Fruit fly (Drosophila melanogaster) whole organism, embryonic: ENCODE data around the gene Gmppb.

Source experiments
- Ada2b ChIP-seq: fragments of 200-800 bp; sonication (Bioruptor generic); IDR thresholded peaks from 2 replicates; pipeline ENCODE4 v1.3.6; 2022; ENCODE audit warnings: missing biosample characterization, missing genetic modification characterization
- CG10267 ChIP-seq: fragments of 200-800 bp; sonication (Bioruptor generic); optimal IDR thresholded peaks from 2 replicates; lab custom pipeline; 2018; ENCODE audit warnings: missing biosample characterization, mild to moderate bottlenecking, missing genetic modification characterization, moderate library complexity
- CG11398 ChIP-seq: fragments of 200-800 bp; sonication (Bioruptor generic); optimal IDR thresholded peaks from 2 replicates; lab custom pipeline; 2016; ENCODE audit warnings: missing biosample characterization, missing genetic modification characterization
- CG12299 ChIP-seq: fragments of 200-800 bp; sonication (Bioruptor generic); optimal IDR thresholded peaks from 2 replicates; lab custom pipeline; 2018; ENCODE audit warnings: missing biosample characterization, mild to moderate bottlenecking, missing genetic modification characterization
- CG13775 ChIP-seq: fragments of 200-800 bp; sonication (Bioruptor generic); optimal IDR thresholded peaks from 3 replicates; lab custom pipeline; 2017; ENCODE audit warnings: missing biosample characterization, mild to moderate bottlenecking, missing genetic modification characterization
- CG13894 ChIP-seq: fragments of 200-800 bp; sonication (Bioruptor generic); optimal IDR thresholded peaks from 3 replicates; lab custom pipeline; 2018; ENCODE audit warnings: missing biosample characterization, mild to moderate bottlenecking, missing genetic modification characterization, moderate library complexity
- CG14014 ChIP-seq: fragments of 200-800 bp; sonication (Bioruptor generic); IDR thresholded peaks from 2 replicates; pipeline ENCODE4 v1.3.6; 2022; ENCODE audit warnings: missing biosample characterization, missing genetic modification characterization
- CG14710 ChIP-seq: fragments of 200-800 bp; sonication (Bioruptor generic); optimal IDR thresholded peaks from 3 replicates; lab custom pipeline; 2019; ENCODE audit warnings: missing biosample characterization, mild to moderate bottlenecking, missing genetic modification characterization, moderate library complexity
- CG15073 ChIP-seq: fragments of 200-800 bp; sonication (Bioruptor generic); optimal IDR thresholded peaks from 2 replicates; lab custom pipeline; 2016; ENCODE audit warnings: missing biosample characterization, missing genetic modification characterization
- CG17568 ChIP-seq: fragments of 200-800 bp; sonication (Bioruptor generic); optimal IDR thresholded peaks from 2 replicates; lab custom pipeline; 2018; ENCODE audit warnings: missing biosample characterization, mild to moderate bottlenecking, missing genetic modification characterization, moderate library complexity
- CG17912 ChIP-seq: fragments of 200-800 bp; sonication (Bioruptor generic); optimal IDR thresholded peaks from 2 replicates; lab custom pipeline; 2018; ENCODE audit warnings: missing biosample characterization, mild to moderate bottlenecking, missing genetic modification characterization
- CG18599 ChIP-seq: fragments of 200-800 bp; sonication (Bioruptor generic); optimal IDR thresholded peaks from 3 replicates; lab custom pipeline; 2017; ENCODE audit warnings: missing biosample characterization, missing genetic modification characterization, mild to moderate bottlenecking, moderate library complexity, missing genetic modification reagents
- CG32532 ChIP-seq: fragments of 200-800 bp; sonication (Bioruptor generic); IDR thresholded peaks from 2 replicates; pipeline ENCODE4 v1.3.6; 2022; ENCODE audit warnings: missing biosample characterization, missing genetic modification characterization
- CG3407 ChIP-seq: fragments of 200-800 bp; sonication (Bioruptor generic); optimal IDR thresholded peaks from 2 replicates; lab custom pipeline; 2018; ENCODE audit warnings: missing biosample characterization, mild to moderate bottlenecking, missing genetic modification characterization
- CG7357 ChIP-seq: fragments of 200-800 bp; sonication (Bioruptor generic); IDR thresholded peaks from 3 replicates; pipeline ENCODE4 v1.3.6; 2022; ENCODE audit warnings: missing biosample characterization, missing genetic modification characterization
- CG9817 ChIP-seq: fragments of 200-800 bp; sonication (Bioruptor generic); optimal IDR thresholded peaks from 2 replicates; lab custom pipeline; 2018; ENCODE audit warnings: missing biosample characterization, mild to moderate bottlenecking, missing genetic modification characterization, moderate library complexity
- D ChIP-seq, 2 experiments: fragments of 200-800 bp in 1 of 2; fragments of >200 bp in 1 of 2; sonication (Bioruptor generic) in 1 of 2; optimal IDR thresholded peaks; 2 replicates in 1 of 2; 3 replicates in 1 of 2; lab custom pipeline; 2017; ENCODE audit warnings: mild to moderate bottlenecking in 1 of 2, missing biosample characterization in 1 of 2, missing genetic modification characterization in 1 of 2, missing genetic modification reagents in 1 of 2
- Dip3 ChIP-seq: fragments of 200-800 bp; sonication (Bioruptor generic); optimal IDR thresholded peaks from 3 replicates; lab custom pipeline; 2016; ENCODE audit warnings: missing biosample characterization, missing genetic modification characterization
- Dll ChIP-seq: fragments of 200-800 bp; sonication (Bioruptor generic); IDR thresholded peaks from 4 replicates; pipeline ENCODE4 v1.3.6; 2022; ENCODE audit warnings: missing biosample characterization, missing genetic modification characterization; ENCODE audit not compliant: partially characterized antibody
- Dp ChIP-seq: fragments of 200-800 bp; sonication (Bioruptor generic); optimal IDR thresholded peaks from 2 replicates; lab custom pipeline; 2018; ENCODE audit warnings: missing biosample characterization, mild to moderate bottlenecking, missing genetic modification characterization, moderate library complexity
- E2f1 ChIP-seq: fragments of 200-800 bp; sonication (Bioruptor generic); IDR thresholded peaks from 2 replicates; pipeline ENCODE4 v1.3.6; 2022; ENCODE audit warnings: missing biosample characterization, missing genetic modification characterization
- Hand ChIP-seq: fragments of 200-800 bp; sonication (Bioruptor generic); optimal IDR thresholded peaks from 2 replicates; lab custom pipeline; 2017; ENCODE audit warnings: mild to moderate bottlenecking, missing biosample characterization, missing genetic modification reagents, missing genetic modification characterization
- HmgZ ChIP-seq: fragments of 200-800 bp; sonication (Bioruptor generic); optimal IDR thresholded peaks from 2 replicates; lab custom pipeline; 2018; ENCODE audit warnings: missing biosample characterization, mild to moderate bottlenecking, missing genetic modification characterization
- Opbp ChIP-seq: fragments of 200-800 bp; sonication (Bioruptor generic); IDR thresholded peaks from 3 replicates; pipeline ENCODE4 v1.3.6; 2022; ENCODE audit warnings: missing biosample characterization, missing genetic modification characterization; ENCODE audit not compliant: partially characterized antibody
- PHDP ChIP-seq: fragments of 200-800 bp; sonication (Bioruptor generic); optimal IDR thresholded peaks from 3 replicates; lab custom pipeline; 2018; ENCODE audit warnings: missing biosample characterization, mild to moderate bottlenecking, missing genetic modification characterization, moderate library complexity
- Ravus ChIP-seq: fragments of 200-800 bp; sonication (Bioruptor generic); IDR thresholded peaks from 2 replicates; pipeline ENCODE4 v1.3.6; 2022; ENCODE audit warnings: missing biosample characterization, missing genetic modification characterization
- Taf1 ChIP-seq: fragments of 200-800 bp; sonication (Bioruptor generic); IDR thresholded peaks from 2 replicates; pipeline ENCODE4 v1.3.6; 2022; ENCODE audit warnings: missing biosample characterization, missing genetic modification characterization
- Xbp1 ChIP-seq: fragments of 200-800 bp; sonication (Bioruptor generic); optimal IDR thresholded peaks from 3 replicates; lab custom pipeline; 2016; ENCODE audit warnings: missing biosample characterization, mild to moderate bottlenecking, missing genetic modification characterization
- bab2 ChIP-seq: fragments of 200-800 bp; sonication (Bioruptor generic); optimal IDR thresholded peaks from 2 replicates; lab custom pipeline; 2016; ENCODE audit warnings: missing biosample characterization, missing genetic modification characterization
- chinmo ChIP-seq: fragments of 200-800 bp; sonication (Bioruptor generic); IDR thresholded peaks from 4 replicates; pipeline ENCODE4 v1.3.6; 2022; ENCODE audit warnings: missing biosample characterization, missing genetic modification characterization; ENCODE audit not compliant: partially characterized antibody
- dysf ChIP-seq: fragments of 200-800 bp; sonication (Bioruptor generic); IDR thresholded peaks from 3 replicates; pipeline ENCODE4 v1.3.6; 2022; ENCODE audit warnings: missing biosample characterization, missing genetic modification characterization
- esg ChIP-seq: fragments of 200-800 bp; sonication (Bioruptor generic); conservative IDR thresholded peaks from 2 replicates; pipeline ENCODE4 v1.3.6; 2022; ENCODE audit warnings: missing biosample characterization, missing genetic modification characterization
- fd3F ChIP-seq: fragments of 200-800 bp; sonication (Bioruptor generic); optimal IDR thresholded peaks from 2 replicates; lab custom pipeline; 2018; ENCODE audit warnings: missing biosample characterization, mild to moderate bottlenecking, missing genetic modification characterization, moderate library complexity
- gce ChIP-seq: fragments of 200-800 bp; sonication (Bioruptor generic); IDR thresholded peaks from 3 replicates; pipeline ENCODE4 v1.3.6; 2022; ENCODE audit warnings: missing biosample characterization, missing genetic modification characterization
- lov ChIP-seq, 2 experiments: fragments of 200-800 bp in 1 of 2; fragments of >200 bp in 1 of 2; sonication (Bioruptor generic) in 1 of 2; IDR thresholded peaks in 1 of 2; optimal IDR thresholded peaks in 1 of 2; 2 replicates in 1 of 2; 3 replicates in 1 of 2; pipeline versions ENCODE4 v1.3.6 to Lab custom; 2017 to 2022; ENCODE audit warnings: missing biosample characterization in 1 of 2, missing genetic modification characterization in 1 of 2
- nerfin-2 ChIP-seq: fragments of 200-800 bp; sonication (Bioruptor generic); IDR thresholded peaks from 2 replicates; pipeline ENCODE4 v1.3.6; 2022; ENCODE audit warnings: missing biosample characterization, missing genetic modification characterization; ENCODE audit not compliant: partially characterized antibody
- pan ChIP-seq, 4 experiments: fragments of >200 bp in 3 of 4; fragments of 200-800 bp in 1 of 4; sonication (Bioruptor generic) in 1 of 4; optimal IDR thresholded peaks in 3 of 4; IDR thresholded peaks in 1 of 4; 2 replicates each; pipeline versions ENCODE4 v1.3.6 to Lab custom; 2017 to 2022; ENCODE audit warnings: missing biosample characterization in 2 of 4, missing genetic modification characterization in 2 of 4, mixed read lengths in 1 of 4
- pb ChIP-seq: fragments of 200-800 bp; sonication (Bioruptor generic); optimal IDR thresholded peaks from 3 replicates; lab custom pipeline; 2016; ENCODE audit warnings: missing biosample characterization, missing genetic modification characterization
- prd ChIP-seq, 3 experiments: fragments of >200 bp in 2 of 3; fragments of 200-800 bp in 1 of 3; sonication (Bioruptor generic) in 1 of 3; optimal IDR thresholded peaks in 2 of 3; IDR thresholded peaks in 1 of 3; 2 replicates in 2 of 3; 3 replicates in 1 of 3; pipeline versions ENCODE4 v1.3.6 to Lab custom; 2017 to 2022; ENCODE audit warnings: missing biosample characterization in 1 of 3, missing genetic modification characterization in 1 of 3
- pzg ChIP-seq: fragments of 200-800 bp; sonication (Bioruptor generic); optimal IDR thresholded peaks from 3 replicates; lab custom pipeline; 2018; ENCODE audit warnings: missing biosample characterization, mild to moderate bottlenecking, missing genetic modification characterization, moderate library complexity
- scrt ChIP-seq: fragments of 200-800 bp; sonication (Bioruptor generic); optimal IDR thresholded peaks from 2 replicates; lab custom pipeline; 2018; ENCODE audit warnings: missing biosample characterization, mild to moderate bottlenecking, missing genetic modification characterization, moderate library complexity
- shn ChIP-seq: fragments of 200-800 bp; sonication (Bioruptor generic); optimal IDR thresholded peaks from 3 replicates; lab custom pipeline; 2016; ENCODE audit warnings: missing biosample characterization, missing genetic modification characterization
- sisA ChIP-seq: fragments of 200-800 bp; sonication (Bioruptor generic); IDR thresholded peaks from 2 replicates; pipeline ENCODE4 v1.3.6; 2022; ENCODE audit warnings: missing biosample characterization, missing genetic modification characterization
- stc ChIP-seq: fragments of 200-800 bp; sonication (Bioruptor generic); IDR thresholded peaks from 2 replicates; pipeline ENCODE4 v1.3.6; 2022; ENCODE audit warnings: missing biosample characterization, missing genetic modification characterization
- tin ChIP-seq: fragments of 200-800 bp; sonication (Bioruptor generic); optimal IDR thresholded peaks from 3 replicates; lab custom pipeline; 2016; ENCODE audit warnings: missing biosample characterization, missing genetic modification characterization
- tna ChIP-seq: fragments of 200-800 bp; sonication (Bioruptor generic); IDR thresholded peaks from 2 replicates; pipeline ENCODE4 v1.3.6; 2022; ENCODE audit warnings: missing biosample characterization, missing genetic modification characterization; ENCODE audit not compliant: partially characterized antibody

The Gmppb gene

dm6 chr3R:4811936-4812534 is 791 bp downstream of the Gmppb start, which contains the start of the genes Hus1-like and ctrip (continued):
- TF ChIP-seq shn (GFP tag; lab: Kevin White, UChicago), result no peak
- TF ChIP-seq chinmo (GFP tag; lab: Robert Waterston, UW), result 0 out of 4 replicates have a peak, but pooled peaks have one; percentile 66
- peak; percentile 44 for TF ChIP-seq CG9817 (tag; lab: Kevin White, UChicago)
- TF ChIP-seq scrt (GFP tag; lab: Kevin White, UChicago), result peak; percentile 31
- peak; percentile 19 for TF ChIP-seq tin (GFP tag; lab: Kevin White, UChicago)
- no peak for TF ChIP-seq esg (GFP tag; lab: Robert Waterston, UW)
- TF ChIP-seq Hand (GFP tag; lab: Kevin White, UChicago), result no peak
- TF ChIP-seq CG17568 (GFP tag; lab: Kevin White, UChicago), result peak; percentile 19
- TF ChIP-seq stc (GFP tag; lab: Robert Waterston, UW), result no peak
- peak; percentile 15 for TF ChIP-seq CG13775 (GFP tag; lab: Kevin White, UChicago)
- peak; percentile 6 for TF ChIP-seq CG10267 (tag; lab: Kevin White, UChicago)
- TF ChIP-seq gce (GFP tag; lab: Robert Waterston, UW), result 0 out of 3 replicates have a peak, but pooled peaks have one; percentile 30
- TF ChIP-seq sisA (GFP tag; lab: Robert Waterston, UW), result no peak
- TF ChIP-seq Opbp (GFP tag; lab: Robert Waterston, UW), result peak; percentile 65; the same call in 1 of the 3 replicates
- peak; percentile 49 for TF ChIP-seq Xbp1 (GFP tag; lab: Kevin White, UChicago)
- TF ChIP-seq Ravus (GFP tag; lab: Robert Waterston, UW), result no peak
- peak; percentile 51 for TF ChIP-seq nerfin-2 (GFP tag; lab: Robert Waterston, UW)
- no peak for TF ChIP-seq Taf1 (GFP tag; lab: Robert Waterston, UW)
- peak; percentile 28; the same call in 1 of the 2 replicates for TF ChIP-seq CG32532 (GFP tag; lab: Robert Waterston, UW)
- no peak for TF ChIP-seq CG13894 (tag; lab: Kevin White, UChicago)
- TF ChIP-seq pzg (GFP tag; lab: Kevin White, UChicago), result peak; percentile 63
- TF ChIP-seq CG11398, result no peak
- no peak for TF ChIP-seq Dip3
- TF ChIP-seq pan (optimal IDR thresholded peaks at IDR 0.05; lab: Kevin White, UChicago), result no peak
- peak in 1 of 2 experiments; percentile 33 for TF ChIP-seq pan (GFP tag; optimal IDR thresholded peaks at IDR 0.05 in 1 of 2, IDR thresholded peaks at IDR 0.05 in 1 of 2)
- TF ChIP-seq CG14710 (tag; lab: Kevin White, UChicago), result peak; percentile 39
- peak; percentile 24 for TF ChIP-seq PHDP (tag; lab: Kevin White, UChicago)
- peak; percentile 17 for TF ChIP-seq Dp
- no peak for TF ChIP-seq D (optimal IDR thresholded peaks at IDR 0.05; lab: Kevin White, UChicago)
- TF ChIP-seq D (GFP tag; optimal IDR thresholded peaks at IDR 0.05; lab: Kevin White, UChicago), result no peak
- TF ChIP-seq fd3F (GFP tag; lab: Kevin White, UChicago), result no peak
- TF ChIP-seq Dll (GFP tag; lab: Robert Waterston, UW), result peak; percentile 61; the same call in 2 of the 4 replicates
- TF ChIP-seq CG15073 (GFP tag; lab: Kevin White, UChicago), result no peak
- TF ChIP-seq CG12299 (tag; lab: Kevin White, UChicago), result peak; percentile 0
- TF ChIP-seq Ada2b (GFP tag; lab: Robert Waterston, UW), result no peak
- no peak for TF ChIP-seq CG14014
- TF ChIP-seq pb (GFP tag; lab: Kevin White, UChicago), result no peak
- TF ChIP-seq prd (optimal IDR thresholded peaks at IDR 0.05; lab: Kevin White, UChicago), result no peak
- TF ChIP-seq prd (GFP tag; IDR thresholded peaks at IDR 0.05; lab: Robert Waterston, UW), result peak; percentile 45; the same call in 2 of the 3 replicates
- no peak for TF ChIP-seq CG3407 (GFP tag; lab: Kevin White, UChicago)
- TF ChIP-seq CG18599 (GFP tag; lab: Kevin White, UChicago), result peak; percentile 36
- peak; percentile 19 for TF ChIP-seq HmgZ (tag; lab: Kevin White, UChicago)
- TF ChIP-seq tna (GFP tag; lab: Robert Waterston, UW), result peak; percentile 54
- TF ChIP-seq CG17912 (GFP tag; lab: Kevin White, UChicago), result no peak
- TF ChIP-seq dysf (GFP tag; lab: Robert Waterston, UW), result peak; percentile 32; the same call in 1 of the 3 replicates
- no peak for TF ChIP-seq bab2
- TF ChIP-seq E2f1, result peak; percentile 8; the same call in 1 of the 2 replicates
- TF ChIP-seq CG7357, result peak; percentile 88
- no peak for TF ChIP-seq lov (optimal IDR thresholded peaks at IDR 0.05; lab: Kevin White, UChicago)
- TF ChIP-seq lov (GFP tag; IDR thresholded peaks at IDR 0.05; lab: Robert Waterston, UW), result no peak
